Fruit fly (Drosophila melanogaster) whole organism, embryonic: ENCODE measurements around the gene SpdS.

ENCODE experiments used
- ATbp ChIP-seq: fragments of 200-800 bp; sonication (Bioruptor generic); optimal IDR thresholded peaks from 2 replicates; lab custom pipeline; 2017; ENCODE audit warnings: missing biosample characterization, mild to moderate bottlenecking, missing genetic modification characterization, missing genetic modification reagents
- Atf-2 ChIP-seq: fragments of 200-800 bp; sonication (Bioruptor generic); optimal IDR thresholded peaks from 2 replicates; lab custom pipeline; 2016; ENCODE audit warnings: missing biosample characterization, missing genetic modification characterization
- B-H1 ChIP-seq: fragments of 200-800 bp; sonication (Bioruptor generic); IDR thresholded peaks from 3 replicates; pipeline ENCODE4 v1.3.6; 2022; ENCODE audit warnings: missing biosample characterization, missing genetic modification characterization
- CG1024 ChIP-seq: fragments of 200-800 bp; sonication (Bioruptor generic); IDR thresholded peaks from 2 replicates; pipeline ENCODE4 v1.3.6; 2022; ENCODE audit warnings: missing biosample characterization, missing genetic modification characterization
- CG10979 ChIP-seq: fragments of 200-800 bp; sonication (Bioruptor generic); optimal IDR thresholded peaks from 2 replicates; lab custom pipeline; 2018; ENCODE audit warnings: missing biosample characterization, mild to moderate bottlenecking, missing genetic modification characterization, moderate library complexity
- CG11695 ChIP-seq: fragments of 200-800 bp; sonication (Bioruptor generic); IDR thresholded peaks from 3 replicates; pipeline ENCODE4 v1.3.6; 2022; ENCODE audit warnings: missing biosample characterization, missing genetic modification characterization
- CG12219 ChIP-seq: fragments of 200-800 bp; sonication (Bioruptor generic); optimal IDR thresholded peaks from 3 replicates; lab custom pipeline; 2018; ENCODE audit warnings: missing biosample characterization, mild to moderate bottlenecking, missing genetic modification characterization
- CG12236 ChIP-seq: fragments of 200-800 bp; sonication (Bioruptor generic); optimal IDR thresholded peaks from 2 replicates; lab custom pipeline; 2016; ENCODE audit warnings: missing biosample characterization, missing genetic modification characterization
- CG14441 ChIP-seq: fragments of 200-800 bp; sonication (Bioruptor generic); IDR thresholded peaks from 2 replicates; pipeline ENCODE4 v1.3.6; 2022; ENCODE audit warnings: missing biosample characterization, missing genetic modification characterization
- CG14860 ChIP-seq: fragments of 200-800 bp; sonication (Bioruptor generic); IDR thresholded peaks from 3 replicates; pipeline ENCODE4 v1.3.6; 2022; ENCODE audit warnings: missing biosample characterization, missing genetic modification characterization; ENCODE audit not compliant: partially characterized antibody
- CG16813 ChIP-seq: fragments of 200-800 bp; sonication (Bioruptor generic); IDR thresholded peaks from 3 replicates; pipeline ENCODE4 v1.3.6; 2022; ENCODE audit warnings: missing biosample characterization, missing genetic modification characterization; ENCODE audit not compliant: partially characterized antibody
- CG18764 ChIP-seq: fragments of 200-800 bp; sonication (Bioruptor generic); optimal IDR thresholded peaks from 3 replicates; lab custom pipeline; 2016; ENCODE audit warnings: missing biosample characterization, missing genetic modification characterization
- CG2875 ChIP-seq: fragments of 200-800 bp; sonication (Bioruptor generic); optimal IDR thresholded peaks from 2 replicates; lab custom pipeline; 2017; ENCODE audit warnings: missing biosample characterization, mild to moderate bottlenecking, missing genetic modification characterization, missing genetic modification reagents
- CG33557 ChIP-seq: fragments of 200-800 bp; sonication (Bioruptor generic); optimal IDR thresholded peaks from 2 replicates; lab custom pipeline; 2019; ENCODE audit warnings: missing biosample characterization, mild to moderate bottlenecking, missing genetic modification characterization, moderate library complexity
- CG6683 ChIP-seq: fragments of 200-800 bp; sonication (Bioruptor generic); optimal IDR thresholded peaks from 2 replicates; lab custom pipeline; 2017; ENCODE audit warnings: missing biosample characterization, mild to moderate bottlenecking, missing genetic modification characterization, missing genetic modification reagents
- CG7928 ChIP-seq: fragments of 200-800 bp; sonication (Bioruptor generic); optimal IDR thresholded peaks from 2 replicates; lab custom pipeline; 2017; ENCODE audit warnings: missing biosample characterization, mild to moderate bottlenecking, missing genetic modification characterization
- CG7987 ChIP-seq: fragments of 200-800 bp; sonication (Bioruptor generic); optimal IDR thresholded peaks from 2 replicates; lab custom pipeline; 2018; ENCODE audit warnings: missing biosample characterization, mild to moderate bottlenecking, missing genetic modification characterization, moderate library complexity
- CG8359 ChIP-seq: fragments of 200-800 bp; sonication (Bioruptor generic); optimal IDR thresholded peaks from 2 replicates; lab custom pipeline; 2017; ENCODE audit warnings: missing biosample characterization, mild to moderate bottlenecking, missing genetic modification characterization, borderline replicate concordance
- CG9932 ChIP-seq: fragments of 200-800 bp; sonication (Bioruptor generic); IDR thresholded peaks from 2 replicates; pipeline ENCODE4 v1.3.6; 2022; ENCODE audit warnings: missing biosample characterization, missing genetic modification characterization
- CoRest ChIP-seq: fragments of 200-800 bp; sonication (Bioruptor generic); optimal IDR thresholded peaks from 3 replicates; lab custom pipeline; 2018; ENCODE audit warnings: missing biosample characterization, mild to moderate bottlenecking, missing genetic modification characterization, moderate library complexity
- Dek ChIP-seq: fragments of 200-800 bp; sonication (Bioruptor generic); optimal IDR thresholded peaks from 3 replicates; lab custom pipeline; 2019; ENCODE audit warnings: missing biosample characterization, mild to moderate bottlenecking, missing genetic modification characterization, moderate library complexity
- Dfd ChIP-seq, 2 experiments: fragments of >200 bp; optimal IDR thresholded peaks; 2 replicates each; lab custom pipeline; 2017; ENCODE audit warnings: missing biosample characterization in 2 of 2, missing genetic modification characterization in 2 of 2
- Doc2 ChIP-seq: fragments of 200-800 bp; sonication (Bioruptor generic); IDR thresholded peaks from 2 replicates; pipeline ENCODE4 v1.3.6; 2022; ENCODE audit warnings: missing biosample characterization, missing genetic modification characterization
- Drgx ChIP-seq: fragments of 200-800 bp; sonication (Bioruptor generic); IDR thresholded peaks from 2 replicates; pipeline ENCODE4 v1.3.6; 2022; ENCODE audit warnings: missing biosample characterization, missing genetic modification characterization
- E2f1 ChIP-seq: fragments of 200-800 bp; sonication (Bioruptor generic); IDR thresholded peaks from 2 replicates; pipeline ENCODE4 v1.3.6; 2022; ENCODE audit warnings: missing biosample characterization, missing genetic modification characterization
- ERR ChIP-seq: fragments of 200-800 bp; sonication (Bioruptor generic); optimal IDR thresholded peaks from 2 replicates; lab custom pipeline; 2016; ENCODE audit warnings: missing biosample characterization, missing genetic modification characterization
- Ets65A ChIP-seq: fragments of 200-800 bp; sonication (Bioruptor generic); peaks from one replicate; lab custom pipeline; 2016; ENCODE audit warnings: missing biosample characterization, missing genetic modification characterization
- Lim3 ChIP-seq: fragments of 200-800 bp; sonication (Bioruptor generic); IDR thresholded peaks from 2 replicates; pipeline ENCODE4 v1.3.6; 2022; ENCODE audit warnings: missing biosample characterization, missing genetic modification characterization
- MESR4 ChIP-seq: fragments of 200-800 bp; sonication (Bioruptor generic); optimal IDR thresholded peaks from 2 replicates; lab custom pipeline; 2018; ENCODE audit warnings: missing biosample characterization, mild to moderate bottlenecking, missing genetic modification characterization, moderate library complexity
- Meics ChIP-seq: fragments of 200-800 bp; sonication (Bioruptor generic); optimal IDR thresholded peaks from 2 replicates; lab custom pipeline; 2017; ENCODE audit warnings: missing biosample characterization, mild to moderate bottlenecking, missing genetic modification characterization
- NfI ChIP-seq: fragments of 200-800 bp; sonication (Bioruptor generic); optimal IDR thresholded peaks from 3 replicates; lab custom pipeline; 2018; ENCODE audit warnings: missing biosample characterization, mild to moderate bottlenecking, missing genetic modification characterization, moderate library complexity
- Spps ChIP-seq: fragments of 200-800 bp; sonication (Bioruptor generic); optimal IDR thresholded peaks from 2 replicates; lab custom pipeline; 2018; ENCODE audit warnings: missing biosample characterization, mild to moderate bottlenecking, missing genetic modification characterization
- Stat92E ChIP-seq, 3 experiments: fragments of >200 bp in 2 of 3; fragments of 200-800 bp in 1 of 3; sonication (Bioruptor generic) in 1 of 3; optimal IDR thresholded peaks; 2 replicates each; lab custom pipeline; 2017 to 2019; ENCODE audit warnings: missing biosample characterization in 3 of 3, missing genetic modification characterization in 3 of 3, mild to moderate bottlenecking in 1 of 3, moderate library complexity in 1 of 3
- ab ChIP-seq: fragments of 200-800 bp; sonication (Bioruptor generic); optimal IDR thresholded peaks from 2 replicates; lab custom pipeline; 2016; ENCODE audit warnings: missing biosample characterization, missing genetic modification characterization
- ac ChIP-seq: fragments of 200-800 bp; sonication (Bioruptor generic); optimal IDR thresholded peaks from 3 replicates; lab custom pipeline; 2017; ENCODE audit warnings: missing biosample characterization, mild to moderate bottlenecking, missing genetic modification characterization
- ara ChIP-seq: fragments of 200-800 bp; sonication (Bioruptor generic); IDR thresholded peaks from 2 replicates; pipeline ENCODE4 v1.3.6; 2022; ENCODE audit warnings: missing biosample characterization, missing genetic modification characterization
- ase ChIP-seq: fragments of 200-800 bp; sonication (Bioruptor generic); IDR thresholded peaks from 3 replicates; pipeline ENCODE4 v1.3.6; 2022; ENCODE audit warnings: missing biosample characterization, missing genetic modification characterization
- cato ChIP-seq: fragments of 200-800 bp; sonication (Bioruptor generic); optimal IDR thresholded peaks from 2 replicates; lab custom pipeline; 2016; ENCODE audit warnings: missing biosample characterization, missing genetic modification characterization, borderline replicate concordance
- dimm ChIP-seq: fragments of 200-800 bp; sonication (Bioruptor generic); IDR thresholded peaks from 2 replicates; pipeline ENCODE4 v1.3.6; 2022; ENCODE audit warnings: missing biosample characterization, missing genetic modification characterization
- dmrt11E ChIP-seq: fragments of 200-800 bp; sonication (Bioruptor generic); optimal IDR thresholded peaks from 3 replicates; lab custom pipeline; 2018; ENCODE audit warnings: missing biosample characterization, mild to moderate bottlenecking, missing genetic modification characterization, moderate library complexity
- emc ChIP-seq: fragments of 200-800 bp; sonication (Bioruptor generic); optimal IDR thresholded peaks from 2 replicates; lab custom pipeline; 2016; ENCODE audit warnings: missing biosample characterization, missing genetic modification characterization
- ewg ChIP-seq: fragments of 200-800 bp; sonication (Bioruptor generic); optimal IDR thresholded peaks from 3 replicates; lab custom pipeline; 2017; ENCODE audit warnings: mild to moderate bottlenecking, missing biosample characterization, missing genetic modification reagents, missing genetic modification characterization
- gcm2 ChIP-seq: fragments of 200-800 bp; sonication (Bioruptor generic); optimal IDR thresholded peaks from 2 replicates; lab custom pipeline; 2016; ENCODE audit warnings: missing biosample characterization, missing genetic modification characterization
- insv ChIP-seq, 2 experiments: fragments of 200-800 bp; sonication (Bioruptor generic); optimal IDR thresholded peaks; 3 replicates each; lab custom pipeline; 2016 to 2018; ENCODE audit warnings: missing biosample characterization in 2 of 2, missing genetic modification characterization in 2 of 2
- jing ChIP-seq: fragments of 200-800 bp; sonication (Bioruptor generic); optimal IDR thresholded peaks from 2 replicates; lab custom pipeline; 2018; ENCODE audit warnings: missing biosample characterization, mild to moderate bottlenecking, missing genetic modification characterization
- kah ChIP-seq: fragments of 200-800 bp; sonication (Bioruptor generic); optimal IDR thresholded peaks from 2 replicates; lab custom pipeline; 2018; ENCODE audit warnings: missing biosample characterization, mild to moderate bottlenecking, missing genetic modification characterization
- repo ChIP-seq: fragments of 200-800 bp; sonication (Bioruptor generic); optimal IDR thresholded peaks from 2 replicates; lab custom pipeline; 2016; ENCODE audit warnings: missing biosample characterization, missing genetic modification characterization
- shn ChIP-seq: fragments of 200-800 bp; sonication (Bioruptor generic); optimal IDR thresholded peaks from 3 replicates; lab custom pipeline; 2016; ENCODE audit warnings: missing biosample characterization, missing genetic modification characterization
- toy ChIP-seq: fragments of 200-800 bp; sonication (Bioruptor generic); IDR thresholded peaks from 2 replicates; pipeline ENCODE4 v1.3.6; 2022; ENCODE audit warnings: missing biosample characterization, missing genetic modification characterization
- ttk ChIP-seq: fragments of 200-800 bp; sonication (Bioruptor generic); IDR thresholded peaks from 2 replicates; pipeline ENCODE4 v2.1.2; 2022; ENCODE audit warnings: missing biosample characterization, missing genetic modification characterization
- yki ChIP-seq: fragments of >200 bp; optimal IDR thresholded peaks from 3 replicates; lab custom pipeline; 2018

Gene SpdS

DNA sequence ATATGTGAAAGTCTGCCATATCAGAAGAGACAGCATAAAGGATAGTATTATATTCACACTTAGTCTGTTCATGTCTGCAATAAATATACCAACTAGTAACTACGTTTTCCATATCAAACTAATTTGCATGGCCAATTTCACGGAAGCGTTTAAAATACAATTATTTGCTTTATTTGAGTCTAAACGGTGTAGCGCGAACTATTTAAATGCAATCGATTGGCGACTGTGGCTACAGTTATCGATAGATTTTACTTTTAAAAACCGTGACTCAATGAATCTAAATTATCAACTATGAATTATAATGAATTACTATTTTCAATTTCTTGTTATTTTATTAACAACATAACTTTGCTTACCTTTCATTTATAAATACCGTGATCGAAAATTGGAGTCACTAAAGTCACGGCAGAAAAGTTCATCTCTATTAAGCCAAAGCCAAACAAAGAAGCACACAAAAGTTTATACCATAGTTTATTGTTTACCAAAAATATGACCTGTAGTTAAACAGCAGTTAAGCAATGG lies 4.5 kb upstream of the SpdS start, which contains the start of the genes CG9427 and CG8319 (continued):
- TF ChIP-seq ac (GFP tag; lab: Kevin White, UChicago): no peak
- no peak; the same call in 1 of the 2 replicates for TF ChIP-seq CG14441
- no peak for TF ChIP-seq CG7928 (GFP tag; lab: Kevin White, UChicago)
- no peak for TF ChIP-seq Lim3 (GFP tag; lab: Robert Waterston, UW)
- TF ChIP-seq ERR (GFP tag; lab: Kevin White, UChicago): peak; percentile 29
- no peak for TF ChIP-seq jing
- no peak for TF ChIP-seq Drgx
- TF ChIP-seq CG12219 (GFP tag; lab: Kevin White, UChicago): no peak
- TF ChIP-seq yki (lab: Kevin White, UChicago): no peak
- TF ChIP-seq CG6683 (GFP tag; lab: Kevin White, UChicago): no peak
- TF ChIP-seq CG9932 (GFP tag; lab: Robert Waterston, UW): peak; percentile 73
- peak; percentile 50 for TF ChIP-seq Spps (tag; lab: Kevin White, UChicago)
- peak; percentile 62 for TF ChIP-seq CG18764 (GFP tag; lab: Kevin White, UChicago)
- TF ChIP-seq CG2875: peak; percentile 3
- TF ChIP-seq ewg (GFP tag; lab: Kevin White, UChicago): no peak
- TF ChIP-seq Dfd (GFP tag; optimal IDR thresholded peaks at IDR 0.05; lab: Kevin White, UChicago): no peak
- no peak for TF ChIP-seq repo (GFP tag; lab: Kevin White, UChicago)
- TF ChIP-seq E2f1 (GFP tag; lab: Robert Waterston, UW): 0 out of 2 replicates have a peak, but pooled peaks have one; percentile 34
- no peak for TF ChIP-seq toy (GFP tag; lab: Robert Waterston, UW)
- TF ChIP-seq Dek (tag; lab: Kevin White, UChicago): peak; percentile 71
- TF ChIP-seq CG11695 (GFP tag; lab: Robert Waterston, UW): no peak
- peak; percentile 54 for TF ChIP-seq Atf-2 (GFP tag; lab: Kevin White, UChicago)
- no peak for TF ChIP-seq Ets65A (GFP tag; lab: Kevin White, UChicago)
- TF ChIP-seq shn (GFP tag; lab: Kevin White, UChicago): peak; percentile 16
- TF ChIP-seq NfI (GFP tag; lab: Kevin White, UChicago): peak; percentile 47
- TF ChIP-seq CG33557 (GFP tag; lab: Kevin White, UChicago): peak; percentile 3
- TF ChIP-seq MESR4: peak; percentile 23
- peak; percentile 82 for TF ChIP-seq CG14860 (GFP tag; lab: Robert Waterston, UW)
- TF ChIP-seq cato: no peak
- no peak for TF ChIP-seq ttk (GFP tag; lab: Robert Waterston, UW)
- TF ChIP-seq dimm (GFP tag; lab: Robert Waterston, UW): no peak
- TF ChIP-seq ATbp (GFP tag; lab: Kevin White, UChicago): no peak
- TF ChIP-seq CoRest: peak; percentile 76
- TF ChIP-seq ab (GFP tag; lab: Kevin White, UChicago): no peak
- no peak for TF ChIP-seq CG7987 (GFP tag; lab: Kevin White, UChicago)
- TF ChIP-seq CG10979 (tag; lab: Kevin White, UChicago): peak; percentile 54
- TF ChIP-seq CG1024 (GFP tag; lab: Robert Waterston, UW): no peak
- TF ChIP-seq gcm2 (GFP tag; lab: Kevin White, UChicago): no peak
- TF ChIP-seq Stat92E (GFP tag; optimal IDR thresholded peaks at IDR 0.05; lab: Kevin White, UChicago): peak in 1 of 3 experiments; percentile 31
- TF ChIP-seq emc (GFP tag; lab: Kevin White, UChicago): no peak
- TF ChIP-seq CG12236 (GFP tag; lab: Kevin White, UChicago): no peak
- TF ChIP-seq Meics (GFP tag; lab: Kevin White, UChicago): peak; percentile 43
- TF ChIP-seq kah (GFP tag; lab: Kevin White, UChicago): no peak
- no peak for TF ChIP-seq Doc2 (GFP tag; lab: Robert Waterston, UW)
- TF ChIP-seq dmrt11E (tag; lab: Kevin White, UChicago): peak; percentile 56
- TF ChIP-seq CG8359 (GFP tag; lab: Kevin White, UChicago): no peak
- no peak for TF ChIP-seq B-H1 (GFP tag; lab: Robert Waterston, UW)
- TF ChIP-seq insv (GFP tag; optimal IDR thresholded peaks at IDR 0.05; lab: Kevin White, UChicago): no peak
- TF ChIP-seq ara (GFP tag; lab: Robert Waterston, UW): peak; percentile 23; the same call in 1 of the 2 replicates
- no peak for TF ChIP-seq ase (GFP tag; lab: Robert Waterston, UW)
- peak; percentile 77 for TF ChIP-seq CG16813 (GFP tag; lab: Robert Waterston, UW)
